Worm (Caenorhabditis elegans) whole organism, L1 larva: ENCODE data around the gene C08E8.11.

ENCODE experiments used
- C04F5.9 ChIP-seq: sonication (generic microtip); optimal IDR thresholded peaks from 2 replicates; lab custom pipeline; 2016; ENCODE audit warnings: missing genetic modification characterization, missing compliant biosample characterization
- C16A3.4 ChIP-seq: fragments of 150-350 bp; optimal IDR thresholded peaks from 2 replicates; lab custom pipeline; 2014; ENCODE audit warnings: missing biosample characterization, missing genetic modification characterization
- C34B4.2 ChIP-seq: sonication (generic microtip); optimal IDR thresholded peaks from 2 replicates; lab custom pipeline; 2017; ENCODE audit warnings: mild to moderate bottlenecking, missing genetic modification characterization, missing compliant biosample characterization
- F16B12.6 ChIP-seq: fragments of 150-350 bp; optimal IDR thresholded peaks from 2 replicates; lab custom pipeline; 2014; ENCODE audit warnings: missing biosample characterization, missing genetic modification characterization
- Y116A8C.19 ChIP-seq: sonication (generic microtip); optimal IDR thresholded peaks from 2 replicates; lab custom pipeline; 2016; ENCODE audit warnings: missing compliant biosample characterization, missing genetic modification characterization, borderline replicate concordance
- alr-1 ChIP-seq: fragments of 200-800 bp; sonication (Bioruptor generic); optimal IDR thresholded peaks from 2 replicates; lab custom pipeline; 2018; ENCODE audit warnings: borderline replicate concordance, mild to moderate bottlenecking, missing genetic modification characterization, missing compliant biosample characterization
- blmp-1 ChIP-seq: fragments of 150-350 bp; optimal IDR thresholded peaks from 2 replicates; lab custom pipeline; 2014; ENCODE audit warnings: missing biosample characterization, missing genetic modification characterization
- ceh-8 ChIP-seq: fragments of 200-800 bp; sonication (Bioruptor generic); optimal IDR thresholded peaks from 2 replicates; lab custom pipeline; 2018; ENCODE audit warnings: mild to moderate bottlenecking, missing genetic modification characterization, moderate library complexity, missing compliant biosample characterization
- ceh-88 ChIP-seq: fragments of 200-800 bp; sonication (Bioruptor generic); IDR thresholded peaks from 2 replicates; pipeline ENCODE4 v1.3.6; 2022; ENCODE audit warnings: missing genetic modification characterization, missing compliant biosample characterization
- ceh-90 ChIP-seq: sonication (generic microtip); optimal IDR thresholded peaks from 2 replicates; lab custom pipeline; 2016; ENCODE audit warnings: missing genetic modification characterization, missing compliant biosample characterization
- ces-1 ChIP-seq: fragments of 150-350 bp; optimal IDR thresholded peaks from 2 replicates; lab custom pipeline; 2014; ENCODE audit warnings: missing biosample characterization, missing genetic modification reagents, missing genetic modification characterization
- dsc-1 ChIP-seq: sonication (generic microtip); optimal IDR thresholded peaks from 2 replicates; lab custom pipeline; 2016; ENCODE audit warnings: mild to moderate bottlenecking, missing genetic modification characterization, missing compliant biosample characterization
- efl-1 ChIP-seq, 4 experiments: fragments of 150-350 bp; optimal IDR thresholded peaks in 3 of 4; peaks in 1 of 4; 1 replicate in 1 of 4; 2 replicates in 3 of 4; lab custom pipeline; 2014; ENCODE audit warnings: missing biosample characterization in 2 of 4, missing genetic modification characterization in 2 of 4, missing genetic modification reagents in 2 of 4
- egl-13 ChIP-seq: sonication (generic microtip); optimal IDR thresholded peaks from 2 replicates; lab custom pipeline; 2016; ENCODE audit warnings: missing genotype, missing genetic modification reagents, missing genetic modification characterization, missing compliant biosample characterization
- elt-2 ChIP-seq: sonication (generic microtip); optimal IDR thresholded peaks from 2 replicates; lab custom pipeline; 2016; ENCODE audit warnings: missing genetic modification characterization, mild to moderate bottlenecking, inconsistent platforms, missing compliant biosample characterization, missing genetic modification reagents
- ets-5 ChIP-seq: fragments of 200-800 bp; sonication (Bioruptor generic); IDR thresholded peaks from 2 replicates; pipeline ENCODE4 v1.3.6; 2022; ENCODE audit warnings: missing genetic modification characterization, missing compliant biosample characterization
- fkh-10 ChIP-seq: sonication (generic microtip); optimal IDR thresholded peaks from 2 replicates; lab custom pipeline; 2017; ENCODE audit warnings: missing biosample characterization, missing genetic modification reagents, missing genetic modification characterization
- fkh-4 ChIP-seq: sonication (generic microtip); optimal IDR thresholded peaks from 2 replicates; lab custom pipeline; 2016; ENCODE audit warnings: missing compliant biosample characterization, missing genetic modification characterization, borderline replicate concordance
- fkh-8 ChIP-seq: sonication (generic microtip); optimal IDR thresholded peaks from 2 replicates; lab custom pipeline; 2016; ENCODE audit warnings: mild to moderate bottlenecking, missing genetic modification characterization, missing compliant biosample characterization
- hlh-4 ChIP-seq: sonication (generic microtip); optimal IDR thresholded peaks from 2 replicates; lab custom pipeline; 2016; ENCODE audit warnings: mild to moderate bottlenecking, missing genetic modification characterization, missing compliant biosample characterization
- hpl-2 ChIP-seq: fragments of 150-350 bp; optimal IDR thresholded peaks from 2 replicates; lab custom pipeline; 2014; ENCODE audit warnings: missing biosample characterization, missing genetic modification reagents, missing genetic modification characterization
- irx-1 ChIP-seq: sonication (generic microtip); optimal IDR thresholded peaks from 2 replicates; lab custom pipeline; 2016; ENCODE audit warnings: missing genetic modification characterization, missing compliant biosample characterization
- isw-1 ChIP-seq: fragments of 200-800 bp; sonication (Bioruptor generic); IDR thresholded peaks from 2 replicates; pipeline ENCODE4 v1.3.6; 2022; ENCODE audit warnings: missing genetic modification characterization, missing compliant biosample characterization
- lin-14 ChIP-seq: fragments of 200-800 bp; sonication (Bioruptor generic); optimal IDR thresholded peaks from 2 replicates; lab custom pipeline; 2018; ENCODE audit warnings: mild to moderate bottlenecking, missing genetic modification characterization, moderate library complexity, missing compliant biosample characterization
- lin-35 ChIP-seq, 2 experiments: fragments of 150-350 bp; optimal IDR thresholded peaks; 2 replicates each; lab custom pipeline; 2014; ENCODE audit warnings: missing biosample characterization in 2 of 2, missing genetic modification characterization in 2 of 2, missing genetic modification reagents in 2 of 2
- lin-39 ChIP-seq: fragments of 150-350 bp; optimal IDR thresholded peaks from 2 replicates; lab custom pipeline; 2014; ENCODE audit warnings: missing biosample characterization, missing genetic modification reagents, missing genetic modification characterization
- lsy-2 ChIP-seq, 2 experiments: fragments of 150-350 bp; optimal IDR thresholded peaks; 2 replicates each; lab custom pipeline; 2014; ENCODE audit warnings: missing biosample characterization in 2 of 2, missing genetic modification characterization in 2 of 2
- mdl-1 ChIP-seq, 2 experiments: fragments of 150-350 bp; optimal IDR thresholded peaks; 2 replicates each; lab custom pipeline; 2014 to 2017; ENCODE audit warnings: missing biosample characterization in 2 of 2, missing genetic modification characterization in 2 of 2, inconsistent platforms in 1 of 2
- mep-1 ChIP-seq: fragments of 150-350 bp; optimal IDR thresholded peaks from 2 replicates; lab custom pipeline; 2014; ENCODE audit warnings: missing biosample characterization, missing genetic modification characterization
- nhr-19 ChIP-seq: fragments of 200-800 bp; sonication (Bioruptor generic); conservative IDR thresholded peaks from 2 replicates; pipeline ENCODE4 v1.3.6; 2022; ENCODE audit warnings: missing genetic modification characterization, missing compliant biosample characterization
- nhr-20 ChIP-seq: sonication (generic microtip); optimal IDR thresholded peaks from 2 replicates; lab custom pipeline; 2016; ENCODE audit warnings: mild to moderate bottlenecking, missing genetic modification characterization, missing compliant biosample characterization
- nhr-28 ChIP-seq: fragments of 150-350 bp; optimal IDR thresholded peaks from 2 replicates; lab custom pipeline; 2014; ENCODE audit warnings: missing biosample characterization, missing genetic modification characterization
- nhr-76 ChIP-seq: sonication (generic microtip); optimal IDR thresholded peaks from 2 replicates; lab custom pipeline; 2017; ENCODE audit warnings: missing biosample characterization, missing genetic modification characterization
- nhr-84 ChIP-seq: sonication (generic microtip); optimal IDR thresholded peaks from 2 replicates; lab custom pipeline; 2017; ENCODE audit warnings: missing biosample characterization, missing genetic modification characterization
- nhr-85 ChIP-seq: sonication (generic microtip); peaks from one replicate; lab custom pipeline; 2016; ENCODE audit warnings: missing genetic modification characterization, inconsistent platforms, missing compliant biosample characterization
- nhr-90 ChIP-seq: sonication (generic microtip); optimal IDR thresholded peaks from 2 replicates; lab custom pipeline; 2016; ENCODE audit warnings: mild to moderate bottlenecking, missing genetic modification characterization, missing compliant biosample characterization; ENCODE audit not compliant: poor library complexity
- pag-3 ChIP-seq: sonication (generic microtip); optimal IDR thresholded peaks from 2 replicates; lab custom pipeline; 2017; ENCODE audit warnings: missing genetic modification characterization, mild to moderate bottlenecking, missing compliant biosample characterization, antibody characterized with exemption, borderline replicate concordance; ENCODE audit not compliant: insufficient read depth
- pax-3 ChIP-seq: fragments of 200-800 bp; sonication (Bioruptor generic); optimal IDR thresholded peaks from 2 replicates; lab custom pipeline; 2018; ENCODE audit warnings: mild to moderate bottlenecking, missing genetic modification characterization, moderate library complexity, missing compliant biosample characterization
- pqm-1 ChIP-seq: sonication (generic microtip); optimal IDR thresholded peaks from 3 replicates; lab custom pipeline; 2017; ENCODE audit warnings: missing biosample characterization, missing genetic modification characterization
- skn-1 ChIP-seq: fragments of 150-350 bp; optimal IDR thresholded peaks from 2 replicates; lab custom pipeline; 2014; ENCODE audit warnings: missing biosample characterization, missing genetic modification characterization
- snu-23 ChIP-seq: sonication (generic microtip); optimal IDR thresholded peaks from 2 replicates; lab custom pipeline; 2016; ENCODE audit warnings: missing genetic modification characterization, missing compliant biosample characterization
- sptf-1 ChIP-seq: fragments of 150-350 bp; optimal IDR thresholded peaks from 2 replicates; lab custom pipeline; 2014; ENCODE audit warnings: missing biosample characterization, missing genetic modification characterization
- swsn-7 ChIP-seq: sonication (generic microtip); optimal IDR thresholded peaks from 2 replicates; lab custom pipeline; 2016; ENCODE audit warnings: missing genetic modification characterization, missing compliant biosample characterization
- unc-130 ChIP-seq: fragments of 150-350 bp; optimal IDR thresholded peaks from 2 replicates; lab custom pipeline; 2017; ENCODE audit warnings: missing biosample characterization, missing genetic modification characterization, inconsistent platforms
- unc-30 ChIP-seq: sonication (generic microtip); optimal IDR thresholded peaks from 2 replicates; lab custom pipeline; 2017; ENCODE audit warnings: missing biosample characterization, missing genetic modification characterization
- unc-98 ChIP-seq: fragments of 200-800 bp; sonication (Bioruptor generic); IDR thresholded peaks from 2 replicates; pipeline ENCODE4 v1.3.6; 2022; ENCODE audit warnings: missing genetic modification characterization, missing compliant biosample characterization
- vab-15 ChIP-seq: sonication (generic microtip); optimal IDR thresholded peaks from 2 replicates; lab custom pipeline; 2017; ENCODE audit warnings: missing genotype, mild to moderate bottlenecking, missing genetic modification characterization, missing compliant biosample characterization
- xbp-1 ChIP-seq: sonication (generic microtip); optimal IDR thresholded peaks from 2 replicates; lab custom pipeline; 2016; ENCODE audit warnings: missing genetic modification characterization, missing compliant biosample characterization
- ztf-4 ChIP-seq: fragments of 150-350 bp; optimal IDR thresholded peaks from 2 replicates; lab custom pipeline; 2014; ENCODE audit warnings: missing biosample characterization, missing genetic modification characterization

C08E8.11 gene

DNA sequence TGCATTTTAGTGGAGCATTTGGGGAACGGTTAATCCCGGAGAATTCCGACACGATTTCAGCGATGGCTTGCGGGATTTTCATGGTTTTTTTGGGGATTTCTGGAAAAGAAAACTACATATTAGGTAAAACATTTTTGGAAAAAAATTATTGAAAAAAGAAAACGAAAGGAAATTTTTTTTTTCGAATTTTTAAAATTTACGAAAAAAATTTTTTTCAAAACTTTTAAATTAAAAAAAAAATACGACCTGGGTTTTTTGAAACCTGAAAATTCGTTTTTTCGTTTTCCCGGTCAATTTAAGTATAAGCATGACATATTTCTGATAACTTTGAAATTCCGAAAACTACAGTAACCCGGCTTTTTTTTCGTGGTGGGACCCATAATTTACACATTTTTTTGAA lies 11.0 kb upstream of the C08E8.11 start, which contains the start of gene C08E8.10:
Gene C08E8.10, minus strand, starts transcription at position 101 of the 400 bp plus-strand sequence.
- TF ChIP-seq ceh-90 (tag; lab: Kevin White, UChicago): no peak
- TF ChIP-seq nhr-90 (tag; lab: Kevin White, UChicago): no peak
- no peak for TF ChIP-seq dsc-1 (tag; lab: Kevin White, UChicago)
- no peak for TF ChIP-seq mdl-1 (tag; optimal IDR thresholded peaks at IDR 0.05; lab: Kevin White, UChicago)
- TF ChIP-seq snu-23 (GFP tag; lab: Kevin White, UChicago): no peak
- TF ChIP-seq irx-1: no peak
- no peak for TF ChIP-seq ztf-4 (tag; lab: Kevin White, UChicago)

ce11 chrV:18344194-18344593 lies 6.6 kb upstream of the C08E8.11 start:
- TF ChIP-seq fkh-8 (tag; lab: Kevin White, UChicago): no peak
- no peak for TF ChIP-seq sptf-1
- TF ChIP-seq ceh-8 (GFP tag; lab: Kevin White, UChicago): no peak
- TF ChIP-seq hlh-4 (tag; lab: Kevin White, UChicago): no peak
- no peak for TF ChIP-seq hpl-2 (GFP tag; lab: Kevin White, UChicago)
- no peak for TF ChIP-seq lin-35 (GFP tag; optimal IDR thresholded peaks at IDR 0.05; lab: Kevin White, UChicago)
- TF ChIP-seq blmp-1 (tag; lab: Kevin White, UChicago): no peak
- no peak for TF ChIP-seq unc-30
- TF ChIP-seq pqm-1 (tag; lab: Kevin White, UChicago): no peak
- no peak for TF ChIP-seq nhr-28 (tag; lab: Kevin White, UChicago)
- TF ChIP-seq nhr-84 (tag; lab: Kevin White, UChicago): no peak
- no peak for TF ChIP-seq isw-1 (GFP tag; lab: Robert Waterston, UW)
- no peak for TF ChIP-seq ceh-88 (GFP tag; lab: Robert Waterston, UW)
- TF ChIP-seq alr-1 (tag; lab: Kevin White, UChicago): no peak
- TF ChIP-seq nhr-19: no peak
- no peak for TF ChIP-seq efl-1 (optimal IDR thresholded peaks at IDR 0.05; lab: Kevin White, UChicago)
- no peak for TF ChIP-seq efl-1 (GFP tag; optimal IDR thresholded peaks at IDR 0.05 in 1 of 2; lab: Kevin White, UChicago)
- no peak for TF ChIP-seq irx-1
- TF ChIP-seq, all 84 proteins: peak for 0

DNA sequence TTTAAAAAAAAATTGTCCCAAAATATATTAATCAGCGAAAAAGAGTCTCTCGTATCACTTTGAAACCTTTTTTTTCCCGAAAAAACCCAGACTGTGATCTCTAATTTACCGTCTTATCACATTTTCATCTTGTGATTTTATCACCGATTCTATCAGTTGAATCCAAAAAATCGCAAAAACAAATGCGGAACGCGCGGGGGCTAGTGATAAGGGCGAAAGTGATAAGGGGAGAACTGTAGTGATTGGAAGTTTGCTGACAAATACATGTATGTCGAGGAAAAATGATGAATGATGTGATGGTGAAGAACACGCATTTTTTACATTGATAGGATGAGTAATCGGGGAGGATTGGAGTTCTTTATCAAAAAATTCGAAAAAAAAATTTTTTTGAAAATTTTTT lies 4.7 kb upstream of the C08E8.11 start:
- TF ChIP-seq fkh-4 (tag; lab: Kevin White, UChicago): no peak
- no peak for TF ChIP-seq swsn-7 (tag; lab: Kevin White, UChicago)
- TF ChIP-seq C04F5.9 (tag; lab: Kevin White, UChicago): no peak
- peak; percentile 71 for TF ChIP-seq nhr-20 (tag; lab: Kevin White, UChicago)
- no peak for TF ChIP-seq Y116A8C.19 (tag; lab: Kevin White, UChicago)
- no peak for TF ChIP-seq hlh-4 (tag; lab: Kevin White, UChicago)
- no peak for TF ChIP-seq unc-98 (GFP tag; lab: Robert Waterston, UW)
- TF ChIP-seq fkh-10: no peak
- no peak for TF ChIP-seq ceh-8 (GFP tag; lab: Kevin White, UChicago)
- TF ChIP-seq C16A3.4: no peak
- no peak for TF ChIP-seq nhr-28 (tag; lab: Kevin White, UChicago)
- TF ChIP-seq mdl-1 (tag; optimal IDR thresholded peaks at IDR 0.05; lab: Kevin White, UChicago): peak in 1 of 2 experiments; percentile 55
- TF ChIP-seq egl-13: no peak
- TF ChIP-seq ces-1 (GFP tag; lab: Kevin White, UChicago): no peak
- TF ChIP-seq skn-1: peak; percentile 53
- peak; percentile 100 for TF ChIP-seq elt-2 (tag; lab: Kevin White, UChicago)
- no peak for TF ChIP-seq lsy-2 (tag; optimal IDR thresholded peaks at IDR 0.05; lab: Kevin White, UChicago)
- TF ChIP-seq pqm-1 (tag; lab: Kevin White, UChicago): peak; percentile 98
- no peak for TF ChIP-seq lin-39 (tag; lab: Kevin White, UChicago)
- no peak for TF ChIP-seq nhr-76 (tag; lab: Kevin White, UChicago)
- peak; percentile 30 for TF ChIP-seq pax-3 (tag; lab: Kevin White, UChicago)
- no peak for TF ChIP-seq alr-1 (tag; lab: Kevin White, UChicago)
- TF ChIP-seq nhr-85 (tag; lab: Kevin White, UChicago): no peak
- peak; percentile 80 for TF ChIP-seq lin-14 (GFP tag; lab: Kevin White, UChicago)
- TF ChIP-seq F16B12.6: no peak
- no peak for TF ChIP-seq nhr-84 (tag; lab: Kevin White, UChicago)
- TF ChIP-seq C34B4.2 (tag; lab: Kevin White, UChicago): no peak
- no peak for TF ChIP-seq unc-130
- no peak for TF ChIP-seq vab-15 (tag; lab: Kevin White, UChicago)
- TF ChIP-seq pag-3: no peak
- no peak for TF ChIP-seq mep-1 (tag; lab: Kevin White, UChicago)
- no peak for TF ChIP-seq xbp-1 (tag; lab: Kevin White, UChicago)
- no peak for TF ChIP-seq ets-5 (GFP tag; lab: Robert Waterston, UW)
